Worm (Caenorhabditis elegans): ENCODE results near the gene ptr-24.

The ptr-24 gene

DNA sequence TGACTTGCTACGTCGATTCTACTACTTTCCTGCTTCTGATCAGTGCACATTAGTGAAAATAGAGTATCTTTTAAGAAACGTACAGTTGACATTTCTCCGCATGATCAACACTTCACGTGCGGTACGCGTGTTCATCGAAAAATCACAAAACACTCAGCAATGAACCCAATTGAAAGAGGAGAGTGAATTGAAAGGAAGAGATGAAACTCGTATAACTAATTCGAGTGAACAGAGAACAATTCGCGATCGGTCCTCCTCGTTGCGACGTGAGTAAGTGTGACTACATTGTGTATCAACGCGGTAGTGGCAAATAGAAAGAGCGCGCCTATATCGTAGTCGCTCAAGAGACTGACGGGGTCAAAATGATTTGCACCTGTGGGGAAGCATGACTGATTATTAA, 15.7 kb downstream of the ptr-24 start:
- TF ChIP-seq ZK546.5 (tag; optimal IDR thresholded peaks at IDR 0.05) (no peak), lsy-12 (tag; optimal IDR thresholded peaks at IDR 0.05) (peak; percentile 67), ceh-82 (tag; optimal IDR thresholded peaks at IDR 0.05) (no peak), lin-15B (tag; optimal IDR thresholded peaks at IDR 0.05) (no peak), aly-2 (tag; optimal IDR thresholded peaks at IDR 0.05) (no peak), eor-1 (tag; optimal IDR thresholded peaks at IDR 0.05) (no peak), mml-1 (tag; optimal IDR thresholded peaks at IDR 0.05) (peak; percentile 85), elt-2 (tag; optimal IDR thresholded peaks at IDR 0.05) (peak; percentile 82), R02D3.7 (tag; optimal IDR thresholded peaks at IDR 0.05) (no peak), sea-2 (GFP tag; optimal IDR thresholded peaks at IDR 0.05) (no peak), daf-12 (tag; optimal IDR thresholded peaks at IDR 0.05) (no peak), nhr-28 (tag; optimal IDR thresholded peaks at IDR 0.05) (no peak), lin-39 (tag; optimal IDR thresholded peaks at IDR 0.05) (peak; percentile 43), egl-27 (tag; optimal IDR thresholded peaks at IDR 0.05) (peak; percentile 13), nhr-237 (tag; optimal IDR thresholded peaks at IDR 0.05) (no peak), egl-5 (tag; optimal IDR thresholded peaks at IDR 0.05) (peak; percentile 43), pqm-1 (tag; optimal IDR thresholded peaks at IDR 0.05) (peak; percentile 84), hmg-11 (tag; optimal IDR thresholded peaks at IDR 0.05) (no peak), fkh-10 (GFP tag; optimal IDR thresholded peaks at IDR 0.05) (no peak), ceh-28 (tag; optimal IDR thresholded peaks at IDR 0.05) (peak; percentile 6), nhr-67 (tag; optimal IDR thresholded peaks at IDR 0.05) (no peak), unc-39 (tag; optimal IDR thresholded peaks at IDR 0.05) (no peak), nhr-43 (tag; optimal IDR thresholded peaks at IDR 0.05; ENCODE audit: poor library complexity, severe bottlenecking) (peak; percentile 96), elt-3 (tag; optimal IDR thresholded peaks at IDR 0.05) (peak in 1 of 3 experiments; percentile 26), tbx-2 (tag; optimal IDR thresholded peaks at IDR 0.05) (peak; percentile 44), jun-1 (tag; optimal IDR thresholded peaks at IDR 0.05) (peak; percentile 93), fos-1 (tag; optimal IDR thresholded peaks at IDR 0.05) (peak; percentile 40), skn-1 (tag; optimal IDR thresholded peaks at IDR 0.05) (no peak), nfya-1 (tag; optimal IDR thresholded peaks at IDR 0.05; ENCODE audit: insufficient read depth) (peak; percentile 39), unc-62 (GFP tag; optimal IDR thresholded peaks at IDR 0.05) (no peak), nhr-12 (tag; optimal IDR thresholded peaks at IDR 0.05) (no peak), pha-4 (tag; optimal IDR thresholded peaks at IDR 0.05) (peak; percentile 75), ceh-16 (tag; optimal IDR thresholded peaks at IDR 0.05) (no peak), fkh-2 (tag; optimal IDR thresholded peaks at IDR 0.05) (no peak), zag-1 (tag; optimal IDR thresholded peaks at IDR 0.05) (no peak), mdl-1 (tag; optimal IDR thresholded peaks at IDR 0.05) (peak; percentile 33), ceh-9 (tag; optimal IDR thresholded peaks at IDR 0.05) (no peak), snpc-4 (tag; optimal IDR thresholded peaks at IDR 0.05) (no peak), nhr-25 (tag; optimal IDR thresholded peaks at IDR 0.05) (peak; percentile 82), elt-1 (tag; optimal IDR thresholded peaks at IDR 0.05) (no peak), ama-1 (optimal IDR thresholded peaks at IDR 0.05) (peak; percentile 32), nhr-76 (tag; optimal IDR thresholded peaks at IDR 0.05) (peak; percentile 49), nhr-23 (tag; optimal IDR thresholded peaks at IDR 0.05) (peak; percentile 89), ztf-4 (tag; optimal IDR thresholded peaks at IDR 0.05) (no peak), nhr-77 (tag; optimal IDR thresholded peaks at IDR 0.05) (no peak), ztf-11 (tag; optimal IDR thresholded peaks at IDR 0.05) (no peak), nhr-11 (tag; optimal IDR thresholded peaks at IDR 0.05) (peak; percentile 52)
